Worm (Caenorhabditis elegans) whole organism, mixed stage, embryonic: ENCODE data around the gene F21G4.3.

Experiments
- elt-3 ChIP-seq: fragments of 150-350 bp; optimal IDR thresholded peaks from 2 replicates; lab custom pipeline; 2014; ENCODE audit warnings: missing biosample characterization, missing genetic modification characterization
- mab-5 ChIP-seq: fragments of 150-350 bp; optimal IDR thresholded peaks from 2 replicates; lab custom pipeline; 2014; ENCODE audit warnings: missing biosample characterization, missing genetic modification characterization
- snpc-4 ChIP-seq: fragments of 150-350 bp; optimal IDR thresholded peaks from 2 replicates; lab custom pipeline; 2014; ENCODE audit warnings: missing biosample characterization, missing genetic modification characterization

ce11 chrX:9905840-9906239 is 10.9 kb downstream of the F21G4.3 start, which contains the start of gene F21G4.5:
- TF ChIP-seq mab-5 (tag; lab: Kevin White, UChicago) (no peak), elt-3 (no peak), snpc-4 (no peak)
